Worm (Caenorhabditis elegans) whole organism, L3 larva: ENCODE data around the gene dnc-1.
"Not testable (repeated sequence)": the region's sequence is repeated elsewhere in the genome, so short reads cannot be mapped to it uniquely, and the experiment has no call there.

Source experiments
- R02D3.7 ChIP-seq: fragments of 150-350 bp; optimal IDR thresholded peaks from 2 replicates; lab custom pipeline; 2014; ENCODE audit warnings: missing biosample characterization, missing genetic modification characterization
- aly-2 ChIP-seq: fragments of 150-350 bp; optimal IDR thresholded peaks from 2 replicates; lab custom pipeline; 2014; ENCODE audit warnings: missing biosample characterization, missing genetic modification characterization
- ceh-9 ChIP-seq: sonication (generic microtip); optimal IDR thresholded peaks from 2 replicates; lab custom pipeline; 2018; ENCODE audit warnings: missing biosample characterization, missing genetic modification characterization
- daf-12 ChIP-seq: fragments of 150-350 bp; optimal IDR thresholded peaks from 2 replicates; lab custom pipeline; 2014; ENCODE audit warnings: missing biosample characterization, missing genetic modification reagents, missing genetic modification characterization
- elt-1 ChIP-seq: fragments of 150-350 bp; optimal IDR thresholded peaks from 2 replicates; lab custom pipeline; 2014; ENCODE audit warnings: missing biosample characterization, missing genetic modification characterization
- elt-2 ChIP-seq: sonication (generic microtip); optimal IDR thresholded peaks from 2 replicates; lab custom pipeline; 2016; ENCODE audit warnings: missing genetic modification reagents, mild to moderate bottlenecking, missing genetic modification characterization, missing compliant biosample characterization
- elt-3 ChIP-seq, 3 experiments: fragments of 150-350 bp in 1 of 3; sonication (generic microtip) in 2 of 3; optimal IDR thresholded peaks; 2 replicates in 2 of 3; 4 replicates in 1 of 3; lab custom pipeline; 2014 to 2017; ENCODE audit warnings: missing biosample characterization in 3 of 3, missing genetic modification characterization in 3 of 3
- eor-1 ChIP-seq, 2 experiments: fragments of 150-350 bp; optimal IDR thresholded peaks; 2 replicates each; lab custom pipeline; 2014 to 2018; ENCODE audit warnings: missing biosample characterization in 2 of 2, missing genetic modification characterization in 2 of 2
- fkh-10 ChIP-seq: sonication (generic microtip); optimal IDR thresholded peaks from 2 replicates; lab custom pipeline; 2017; ENCODE audit warnings: missing biosample characterization, missing genetic modification reagents, missing genetic modification characterization
- fkh-2 ChIP-seq: fragments of 150-350 bp; optimal IDR thresholded peaks from 2 replicates; lab custom pipeline; 2014; ENCODE audit warnings: missing biosample characterization, missing genetic modification reagents, missing genetic modification characterization
- fos-1 ChIP-seq: fragments of 150-350 bp; optimal IDR thresholded peaks from 2 replicates; lab custom pipeline; 2014; ENCODE audit warnings: missing biosample characterization, missing genetic modification characterization
- hmg-11 ChIP-seq: sonication (generic microtip); optimal IDR thresholded peaks from 2 replicates; lab custom pipeline; 2016; ENCODE audit warnings: missing genetic modification characterization, missing compliant biosample characterization
- jun-1 ChIP-seq: fragments of 150-350 bp; optimal IDR thresholded peaks from 2 replicates; lab custom pipeline; 2014; ENCODE audit warnings: missing biosample characterization, missing genetic modification reagents, missing genetic modification characterization
- lin-15B ChIP-seq: fragments of 150-350 bp; optimal IDR thresholded peaks from 2 replicates; lab custom pipeline; 2014; ENCODE audit warnings: missing biosample characterization, missing genetic modification characterization
- mdl-1 ChIP-seq: fragments of 150-350 bp; optimal IDR thresholded peaks from 2 replicates; lab custom pipeline; 2014; ENCODE audit warnings: missing biosample characterization, missing genetic modification characterization
- mml-1 ChIP-seq: fragments of 150-350 bp; sonication (generic microtip); optimal IDR thresholded peaks from 3 replicates; lab custom pipeline; 2014; ENCODE audit warnings: missing biosample characterization, missing genetic modification characterization
- nfya-1 ChIP-seq: sonication (generic microtip); optimal IDR thresholded peaks from 2 replicates; lab custom pipeline; 2017; ENCODE audit warnings: missing genetic modification characterization, mild to moderate bottlenecking, missing compliant biosample characterization, antibody characterized with exemption, moderate library complexity; ENCODE audit not compliant: insufficient read depth
- nhr-12 ChIP-seq: fragments of 150-350 bp; optimal IDR thresholded peaks from 2 replicates; lab custom pipeline; 2014; ENCODE audit warnings: missing biosample characterization, missing genetic modification characterization
- nhr-23 ChIP-seq: fragments of 150-350 bp; optimal IDR thresholded peaks from 2 replicates; lab custom pipeline; 2014; ENCODE audit warnings: missing biosample characterization, missing genetic modification reagents, missing genetic modification characterization
- nhr-28 ChIP-seq: fragments of 150-350 bp; optimal IDR thresholded peaks from 2 replicates; lab custom pipeline; 2014; ENCODE audit warnings: missing biosample characterization, missing genetic modification characterization
- nhr-43 ChIP-seq: sonication (generic microtip); optimal IDR thresholded peaks from 2 replicates; lab custom pipeline; 2016; ENCODE audit warnings: mild to moderate bottlenecking, missing genetic modification characterization, missing compliant biosample characterization; ENCODE audit not compliant: poor library complexity, severe bottlenecking
- nhr-77 ChIP-seq: fragments of 150-350 bp; optimal IDR thresholded peaks from 2 replicates; lab custom pipeline; 2014; ENCODE audit warnings: missing biosample characterization, missing genetic modification characterization
- pqm-1 ChIP-seq: fragments of 150-350 bp; optimal IDR thresholded peaks from 2 replicates; lab custom pipeline; 2017; ENCODE audit warnings: missing biosample characterization, missing genetic modification characterization, inconsistent platforms
- sea-2 ChIP-seq: fragments of 150-350 bp; sonication (generic microtip); optimal IDR thresholded peaks from 4 replicates; lab custom pipeline; 2014; ENCODE audit warnings: missing biosample characterization, missing genetic modification reagents, missing genetic modification characterization
- skn-1 ChIP-seq: fragments of 150-350 bp; optimal IDR thresholded peaks from 2 replicates; lab custom pipeline; 2014; ENCODE audit warnings: missing biosample characterization, missing genetic modification characterization
- tbx-2 ChIP-seq: sonication (generic microtip); optimal IDR thresholded peaks from 2 replicates; lab custom pipeline; 2016; ENCODE audit warnings: mild to moderate bottlenecking, missing genetic modification characterization, missing compliant biosample characterization
- unc-62 ChIP-seq: fragments of 150-350 bp; sonication (generic microtip); optimal IDR thresholded peaks from 4 replicates; lab custom pipeline; 2014; ENCODE audit warnings: missing biosample characterization, missing genetic modification reagents, missing genetic modification characterization
- ztf-11 ChIP-seq: fragments of 150-350 bp; optimal IDR thresholded peaks from 2 replicates; lab custom pipeline; 2014; ENCODE audit warnings: missing biosample characterization, missing genetic modification characterization
- ztf-4 ChIP-seq: fragments of 150-350 bp; optimal IDR thresholded peaks from 2 replicates; lab custom pipeline; 2014; ENCODE audit warnings: missing biosample characterization, missing genetic modification characterization

dnc-1 gene

ce11 chrIV:10958230-10958588 is 25.2 kb upstream of the dnc-1 start, which contains the start of gene sri-19:
Gene sri-19 (plus strand): TSS chrIV:10958372.
- TF ChIP-seq nhr-28 (tag; lab: Kevin White, UChicago) (no peak), fkh-10 (GFP tag; lab: Kevin White, UChicago) (no peak)
- TF ChIP-seq, all 47 proteins: peak for 0

- TF ChIP-seq pqm-1 (tag; lab: Kevin White, UChicago) (no peak), aly-2 (no peak), elt-2 (tag; lab: Kevin White, UChicago) (no peak), nhr-12 (tag; lab: Kevin White, UChicago) (no peak), hmg-11 (no peak), ztf-11 (tag; lab: Kevin White, UChicago) (no peak), fkh-2 (tag; lab: Kevin White, UChicago) (no peak), ztf-4 (no peak), elt-3 (tag; optimal IDR thresholded peaks at IDR 0.05; lab: Kevin White, UChicago) (no peak), mml-1 (no peak), nhr-23 (tag; lab: Kevin White, UChicago) (no peak), nhr-77 (tag; lab: Kevin White, UChicago) (no peak), R02D3.7 (tag; lab: Kevin White, UChicago) (no peak), jun-1 (tag; lab: Kevin White, UChicago) (no peak), nfya-1 (tag; lab: Kevin White, UChicago) (no peak), ceh-9 (tag; lab: Kevin White, UChicago) (no peak)
- TF ChIP-seq, all 47 proteins: peak for 0
These were observed 24.7 kb upstream of the dnc-1 start, which contains the start of gene Y69E1A.5 for ce11 chrIV:10957583-10958229. Gene Y69E1A.5 (minus strand): TSS chrIV:10957655.

- not testable (repeated sequence) for TF ChIP-seq tbx-2 (tag; lab: Kevin White, UChicago); sea-2 (GFP tag; lab: Kevin White, UChicago); lin-15B
These were observed 22.0 kb upstream of the dnc-1 start, which contains the start of gene Y69E1A.4 for ce11 chrIV:10954955-10955354. Gene Y69E1A.4 (plus strand): TSS chrIV:10955255.

ce11 chrIV:10951997-10952396 is 19.0 kb upstream of the dnc-1 start, which contains the start of gene Y69E1A.3:
Gene Y69E1A.3 (plus strand): TSS chrIV:10952297.
- TF ChIP-seq tbx-2 (tag; lab: Kevin White, UChicago) (no peak), fkh-10 (GFP tag; lab: Kevin White, UChicago) (no peak), daf-12 (no peak), elt-1 (tag; lab: Kevin White, UChicago) (no peak), ztf-4 (no peak), unc-62 (GFP tag; lab: Kevin White, UChicago) (no peak), skn-1 (tag; lab: Kevin White, UChicago) (no peak)
- TF ChIP-seq, all 47 proteins: peak for 0

ce11 chrIV:10950363-10951214 is 17.6 kb upstream of the dnc-1 start:
- TF ChIP-seq fos-1 (tag; lab: Kevin White, UChicago), result no peak
- TF ChIP-seq nhr-43 (tag; lab: Kevin White, UChicago), result peak; percentile 41

- TF ChIP-seq tbx-2 (tag; lab: Kevin White, UChicago), result no peak
- TF ChIP-seq eor-1 (tag; optimal IDR thresholded peaks at IDR 0.05; lab: Kevin White, UChicago), result no peak
- no peak for TF ChIP-seq daf-12
- no peak for TF ChIP-seq nhr-23 (tag; lab: Kevin White, UChicago)
- TF ChIP-seq mdl-1 (tag; lab: Kevin White, UChicago), result no peak
These were observed 16.5 kb upstream of the dnc-1 start, which contains the start of gene nsph-3.1 for ce11 chrIV:10949510-10949909. Gene nsph-3.1 (plus strand): TSS chrIV:10949810.
